Fruit fly (Drosophila melanogaster) whole organism, adult: ENCODE data around the gene Wdr81.

Experiments
- CG14711 ChIP-seq: fragments of 200-800 bp; sonication (Bioruptor generic); optimal IDR thresholded peaks from 2 replicates; lab custom pipeline; 2018; ENCODE audit warnings: missing biosample characterization, mild to moderate bottlenecking, missing genetic modification characterization, moderate library complexity
- CG33017 ChIP-seq: fragments of 200-800 bp; sonication (Bioruptor generic); optimal IDR thresholded peaks from 2 replicates; lab custom pipeline; 2018; ENCODE audit warnings: missing biosample characterization, mild to moderate bottlenecking, missing genetic modification characterization, moderate library complexity
- Clk ChIP-seq: fragments of 200-800 bp; sonication (Bioruptor generic); optimal IDR thresholded peaks from 2 replicates; lab custom pipeline; 2017; ENCODE audit warnings: missing biosample characterization, missing genetic modification characterization
- bab1 ChIP-seq: fragments of 200-800 bp; sonication (Bioruptor generic); optimal IDR thresholded peaks from 3 replicates; lab custom pipeline; 2019; ENCODE audit warnings: missing biosample characterization, mild to moderate bottlenecking, missing genetic modification characterization, moderate library complexity
- tj ChIP-seq: fragments of 200-800 bp; sonication (Bioruptor generic); optimal IDR thresholded peaks from 3 replicates; lab custom pipeline; 2017; ENCODE audit warnings: missing biosample characterization, mild to moderate bottlenecking, missing genetic modification characterization, moderate library complexity

dm6 chr2L:12006397-12007330, 14.1 kb downstream of the Wdr81 start:
- TF ChIP-seq tj (peak; percentile 63), bab1 (GFP tag; lab: Kevin White, UChicago) (peak; percentile 80), CG33017 (tag; lab: Kevin White, UChicago) (peak; percentile 94), Clk (peak; percentile 41), CG14711 (tag; lab: Kevin White, UChicago) (peak; percentile 77)
